Worm (Caenorhabditis elegans): ENCODE data around the gene F45D11.14.
"Not testable (repeated sequence)": the region's sequence is repeated elsewhere in the genome, so short reads cannot be mapped to it uniquely, and the experiment has no call there.

F45D11.14 gene

DNA sequence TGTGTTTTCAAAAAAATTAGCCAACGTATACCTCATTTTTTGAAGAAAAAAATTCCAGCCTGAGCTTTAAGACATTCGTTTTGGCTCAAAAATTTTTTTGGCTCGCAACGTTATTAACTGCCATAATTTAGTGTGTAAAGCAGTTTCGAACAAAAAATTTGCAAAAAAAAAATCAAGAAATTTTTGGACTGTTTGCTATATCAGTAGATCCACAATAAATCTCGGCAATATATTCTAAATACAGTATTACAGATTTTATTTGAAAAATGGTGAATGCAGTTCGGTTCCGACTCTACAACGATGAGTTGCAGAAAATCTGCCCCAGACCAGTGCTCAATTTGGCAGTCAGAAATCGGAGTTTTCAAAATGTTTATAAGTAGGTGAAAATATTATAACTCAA is 38.2 kb downstream of the F45D11.14 start, which contains the start of gene C32B5.6:
Gene C32B5.6 (plus strand): TSS at position 301 of the 400 bp plus-strand sequence.
- TF ChIP-seq Y105C5A.15 (GFP tag; IDR thresholded peaks at IDR 0.05); ceh-28 (tag; optimal IDR thresholded peaks at IDR 0.05); daf-16 (GFP tag; optimal IDR thresholded peaks at IDR 0.05); daf-16 (tag; optimal IDR thresholded peaks at IDR 0.05): not testable (repeated sequence)

- not testable (repeated sequence) for TF ChIP-seq nhr-111 (GFP tag; optimal IDR thresholded peaks at IDR 0.05); D1046.2 (GFP tag; IDR thresholded peaks at IDR 0.05); mdt-29 (GFP tag; IDR thresholded peaks at IDR 0.05)
Measured at ce11 chrII:966962-967361, 39.3 kb downstream of the F45D11.14 start, which contains the start of gene fbxc-18. Gene fbxc-18, minus strand, starts transcription at chrII:967062.

ce11 chrII:961961-962360 is 44.3 kb downstream of the F45D11.14 start, which contains the start of gene C32B5.13:
Gene C32B5.13, minus strand, starts transcription at chrII:962061.
- no peak for TF ChIP-seq set-16 (GFP tag; IDR thresholded peaks at IDR 0.05)
- TF ChIP-seq R02D3.7 (tag; optimal IDR thresholded peaks at IDR 0.05), result no peak
- TF ChIP-seq unc-62 (GFP tag; optimal IDR thresholded peaks at IDR 0.05 in 1 of 2), result peak in 1 of 2 experiments; percentile 16
- no peak for TF ChIP-seq unc-62 (tag; optimal IDR thresholded peaks at IDR 0.05)
- no peak for TF ChIP-seq ces-1 (GFP tag; optimal IDR thresholded peaks at IDR 0.05)

DNA sequence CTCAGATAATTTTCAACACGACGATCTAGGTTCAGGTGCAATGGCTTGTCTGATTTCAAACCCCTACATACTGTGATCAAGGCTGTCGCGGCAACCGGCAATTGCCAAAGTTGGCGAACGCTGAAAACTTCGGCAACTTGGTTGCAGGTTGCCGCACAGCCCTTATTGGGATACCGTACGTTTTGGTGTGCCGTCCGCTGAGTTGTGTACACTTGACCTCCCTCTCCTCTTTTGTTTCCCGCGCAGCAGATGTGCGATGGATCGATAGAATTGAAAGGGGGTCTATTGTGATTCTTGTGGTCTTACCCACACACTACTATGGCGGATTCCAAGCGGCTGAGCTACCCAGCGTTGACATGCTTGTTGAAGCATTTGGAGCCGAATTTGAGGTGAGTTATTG is 46.1 kb downstream of the F45D11.14 start, which contains the start of the genes C32B5.18 and C32B5.7:
Gene C32B5.18 (plus strand): TSS at position 301 of the 400 bp plus-strand sequence.
Gene C32B5.7 (plus strand): TSS at position 311 of the 400 bp plus-strand sequence.
- no peak for TF ChIP-seq sdz-12 (GFP tag; optimal IDR thresholded peaks at IDR 0.05)
- TF ChIP-seq nhr-76 (tag; optimal IDR thresholded peaks at IDR 0.05), result no peak
- TF ChIP-seq aha-1 (tag), result peak; percentile 76

ce11 chrII:958618-959017 is 47.7 kb downstream of the F45D11.14 start, which contains the start of gene sdz-4:
Gene sdz-4, plus strand, starts transcription at chrII:958918.
- TF ChIP-seq aha-1 (tag) (peak; percentile 74), nhr-25 (tag; optimal IDR thresholded peaks at IDR 0.05; ENCODE audit: borderline replicate concordance, insufficient read depth) (no peak)

ce11 chrII:954626-955025 is 51.6 kb downstream of the F45D11.14 start, which contains the start of gene fbxc-7:
Gene fbxc-7, plus strand, starts transcription at chrII:954926.
- peak; percentile 29 for TF ChIP-seq nhr-28 (tag; optimal IDR thresholded peaks at IDR 0.05)

All from whole organism, L4 larva.